Worm (Caenorhabditis elegans): Measurements from ENCODE around the gene gro-1.

Gene gro-1

DNA sequence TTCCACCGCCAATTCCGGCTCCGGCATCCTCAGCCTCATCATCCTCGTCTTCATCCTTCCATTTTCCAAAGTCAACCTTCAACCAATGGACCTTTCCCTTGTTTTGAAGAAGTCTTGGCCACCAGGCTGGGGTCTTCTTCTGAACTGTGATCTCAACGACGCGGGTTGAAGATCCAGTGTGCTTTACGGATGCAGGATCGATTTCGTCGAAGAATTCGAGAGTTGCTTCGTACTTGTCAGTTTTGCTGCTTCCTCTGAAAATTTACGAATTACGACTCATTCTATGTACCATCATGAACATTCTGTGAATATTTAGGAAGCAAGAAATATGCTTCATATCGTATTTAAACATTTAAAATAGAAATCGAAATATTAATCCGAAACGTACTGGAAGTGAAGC, 9.3 kb downstream of the gro-1 start:
- TF ChIP-seq ama-1 (optimal IDR thresholded peaks at IDR 0.05) (peak; percentile 15), nhr-21 (tag; optimal IDR thresholded peaks at IDR 0.05) (no peak), nhr-129 (tag; optimal IDR thresholded peaks at IDR 0.05) (peak; percentile 15), crh-2 (tag; optimal IDR thresholded peaks at IDR 0.05) (no peak), elt-1 (tag; optimal IDR thresholded peaks at IDR 0.05) (no peak), elt-3 (tag; optimal IDR thresholded peaks at IDR 0.05) (no peak), ceh-16 (tag; optimal IDR thresholded peaks at IDR 0.05) (no peak), unc-62 (GFP tag; optimal IDR thresholded peaks at IDR 0.05) (no peak), snpc-4 (tag; optimal IDR thresholded peaks at IDR 0.05) (no peak), lin-39 (tag; optimal IDR thresholded peaks at IDR 0.05) (no peak), F13H6.1 (tag; optimal IDR thresholded peaks at IDR 0.05) (no peak), egl-27 (tag; optimal IDR thresholded peaks at IDR 0.05) (no peak), unc-55 (GFP tag; optimal IDR thresholded peaks at IDR 0.05) (no peak)

DNA sequence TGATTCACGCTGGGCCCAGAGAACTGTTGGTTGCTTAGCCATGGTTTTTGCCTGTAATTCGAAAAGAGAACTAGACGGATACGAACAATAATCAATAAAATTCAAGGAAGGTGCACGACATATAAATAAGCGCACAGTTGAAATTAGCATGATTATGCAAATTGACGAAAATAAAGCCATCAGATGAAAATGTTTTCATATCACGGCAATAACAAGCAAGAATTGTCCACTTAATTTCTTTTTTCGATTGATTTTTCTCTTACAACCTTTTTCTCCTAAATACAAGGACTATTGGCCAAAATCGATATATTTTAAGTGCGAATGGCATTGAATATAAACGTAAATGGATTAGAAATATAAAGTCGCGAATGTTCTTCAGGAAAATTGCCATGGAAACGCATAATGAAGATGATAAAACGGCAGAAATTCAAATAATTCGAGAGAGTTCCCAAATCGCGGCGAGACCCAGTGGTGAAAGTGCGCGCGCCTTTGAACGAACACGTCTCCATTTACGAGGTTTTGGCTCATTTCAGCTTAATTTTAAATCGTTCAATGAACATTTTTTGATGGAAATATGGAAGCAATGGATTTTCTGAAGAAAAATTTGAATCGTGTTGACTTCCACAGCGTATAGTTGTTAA, 9.9 kb downstream of the gro-1 start, which contains the start of the genes daf-41 and toc-1:
daf-41 (minus strand) TSS at position 51 of the 641 bp plus-strand sequence.
toc-1 (plus strand) TSS at position 537 of the 641 bp plus-strand sequence.
- TF ChIP-seq ceh-82 (tag; optimal IDR thresholded peaks at IDR 0.05) = no peak
- peak; percentile 68 for TF ChIP-seq lin-11 (tag; optimal IDR thresholded peaks at IDR 0.05)
- no peak for TF ChIP-seq nhr-11 (tag; optimal IDR thresholded peaks at IDR 0.05)
- TF ChIP-seq crh-2 (tag; optimal IDR thresholded peaks at IDR 0.05) = peak; percentile 55
- TF ChIP-seq fos-1 (tag; optimal IDR thresholded peaks at IDR 0.05) = peak; percentile 23
- peak; percentile 66 for TF ChIP-seq unc-55 (GFP tag; optimal IDR thresholded peaks at IDR 0.05)
- peak; percentile 82 for TF ChIP-seq C34F6.9 (tag; optimal IDR thresholded peaks at IDR 0.05)
- peak; percentile 3 for TF ChIP-seq nhr-25 (tag; optimal IDR thresholded peaks at IDR 0.05)
- no peak for TF ChIP-seq nhr-77 (tag; optimal IDR thresholded peaks at IDR 0.05)
- TF ChIP-seq lsy-2 (tag; optimal IDR thresholded peaks at IDR 0.05) = peak in 1 of 2 experiments; percentile 73
- peak; percentile 11 for TF ChIP-seq gmeb-1 (tag; optimal IDR thresholded peaks at IDR 0.05)
- TF ChIP-seq peb-1 (tag; optimal IDR thresholded peaks at IDR 0.05) = no peak
- TF ChIP-seq lin-39 (tag; optimal IDR thresholded peaks at IDR 0.05) = no peak
- no peak for TF ChIP-seq elt-3 (tag; optimal IDR thresholded peaks at IDR 0.05)
- TF ChIP-seq nhr-129 (tag; optimal IDR thresholded peaks at IDR 0.05) = peak; percentile 31
- TF ChIP-seq ama-1 (optimal IDR thresholded peaks at IDR 0.05) = no peak
- TF ChIP-seq F13H6.1 (tag; optimal IDR thresholded peaks at IDR 0.05) = peak; percentile 4
- TF ChIP-seq nhr-237 (tag; optimal IDR thresholded peaks at IDR 0.05) = no peak
- peak; percentile 62 for TF ChIP-seq lin-13 (GFP tag; optimal IDR thresholded peaks at IDR 0.05)
- TF ChIP-seq ceh-16 (tag; optimal IDR thresholded peaks at IDR 0.05) = no peak
- TF ChIP-seq ztf-4 (tag; optimal IDR thresholded peaks at IDR 0.05) = peak; percentile 30
- no peak for TF ChIP-seq skn-1 (tag; optimal IDR thresholded peaks at IDR 0.05)

DNA sequence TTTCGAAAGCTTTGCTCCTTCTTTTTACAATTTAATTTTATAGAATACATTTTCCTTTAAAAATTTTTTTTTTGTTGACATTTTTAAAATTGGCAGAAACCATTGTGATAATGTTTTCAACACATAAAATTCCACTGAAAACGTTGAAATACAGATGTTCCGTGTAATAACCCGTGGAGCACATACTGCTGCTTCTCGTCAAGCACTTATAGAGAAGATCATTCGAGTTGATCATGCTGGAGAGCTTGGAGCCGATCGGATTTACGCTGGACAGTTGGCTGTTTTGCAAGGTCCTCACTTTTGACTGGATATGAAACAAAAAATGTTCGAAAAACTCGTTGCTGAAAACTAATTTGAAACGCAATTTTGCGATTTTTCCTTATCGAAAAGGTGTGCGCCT, 12.8 kb downstream of the gro-1 start, which contains the start of gene clk-1:
clk-1 (plus strand) TSS at position 155 of the 400 bp plus-strand sequence.
- TF ChIP-seq blmp-1 (tag; optimal IDR thresholded peaks at IDR 0.05; ENCODE audit: insufficient read depth) (no peak), nhr-77 (tag; optimal IDR thresholded peaks at IDR 0.05) (no peak)

DNA sequence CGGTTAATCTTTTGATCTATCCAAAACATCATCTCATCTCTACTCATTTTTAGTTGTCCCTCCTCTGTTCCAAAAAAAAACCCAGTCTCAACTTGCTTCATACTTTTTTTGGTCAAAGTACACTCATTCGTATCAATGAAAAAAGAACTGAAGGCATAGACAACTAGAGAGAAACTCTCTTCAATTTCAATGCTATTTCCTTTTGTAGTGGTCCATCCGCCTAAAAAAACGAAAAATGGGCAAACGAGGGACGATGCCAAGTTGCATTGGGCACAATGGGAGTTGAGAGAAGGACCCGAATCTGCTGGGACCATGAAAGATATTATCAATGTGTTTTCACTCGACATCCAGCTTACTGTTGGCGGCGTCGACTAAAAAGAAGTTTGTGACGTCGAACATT, 15.3 kb downstream of the gro-1 start:
- TF ChIP-seq unc-55 (GFP tag; optimal IDR thresholded peaks at IDR 0.05) = peak; percentile 14
- no peak for TF ChIP-seq nhr-77 (tag; optimal IDR thresholded peaks at IDR 0.05)
- peak in 1 of 2 experiments; percentile 46 for TF ChIP-seq lsy-2 (tag; optimal IDR thresholded peaks at IDR 0.05)
- peak; percentile 17 for TF ChIP-seq crh-2 (tag; optimal IDR thresholded peaks at IDR 0.05)
- peak; percentile 34 for TF ChIP-seq egl-27 (tag; optimal IDR thresholded peaks at IDR 0.05)
- no peak for TF ChIP-seq peb-1 (tag; optimal IDR thresholded peaks at IDR 0.05)
- no peak for TF ChIP-seq ama-1 (optimal IDR thresholded peaks at IDR 0.05)
- TF ChIP-seq ceh-82 (tag; optimal IDR thresholded peaks at IDR 0.05) = no peak
- peak; percentile 14 for TF ChIP-seq sma-9 (GFP tag; optimal IDR thresholded peaks at IDR 0.05)
- no peak for TF ChIP-seq sma-9 (tag; optimal IDR thresholded peaks at IDR 0.05)
- no peak for TF ChIP-seq elt-1 (tag; optimal IDR thresholded peaks at IDR 0.05)
- peak; percentile 43 for TF ChIP-seq nhr-129 (tag; optimal IDR thresholded peaks at IDR 0.05)
- TF ChIP-seq C34F6.9 (tag; optimal IDR thresholded peaks at IDR 0.05) = peak; percentile 31
- TF ChIP-seq F13H6.1 (tag; optimal IDR thresholded peaks at IDR 0.05) = no peak
- TF ChIP-seq snpc-4 (tag; optimal IDR thresholded peaks at IDR 0.05) = no peak

DNA sequence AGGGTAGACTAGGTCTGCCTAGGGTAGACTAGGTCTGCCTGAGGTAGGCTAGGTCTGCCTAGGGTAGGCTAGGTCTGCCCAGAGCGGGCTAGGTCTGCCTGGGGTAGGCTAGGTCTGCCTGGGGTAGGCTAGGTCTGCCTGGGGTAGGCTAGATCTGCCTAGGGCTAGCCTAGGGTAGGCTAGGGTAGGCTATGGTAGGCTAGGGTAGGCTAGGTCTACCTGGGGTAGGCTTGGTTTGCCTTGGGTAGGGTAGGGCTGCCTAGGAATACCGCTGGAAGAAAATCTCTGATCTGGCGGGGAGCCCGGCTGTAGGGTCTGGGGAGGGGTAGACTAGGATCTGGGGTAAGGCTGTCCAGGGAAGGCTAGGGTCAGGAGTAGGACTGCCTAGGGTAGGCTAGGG, 20.6 kb downstream of the gro-1 start:
- TF ChIP-seq unc-62 (GFP tag; optimal IDR thresholded peaks at IDR 0.05) (no peak), ZK546.5 (tag; optimal IDR thresholded peaks at IDR 0.05) (no peak), mab-5 (tag; optimal IDR thresholded peaks at IDR 0.05) (no peak), ceh-16 (tag; optimal IDR thresholded peaks at IDR 0.05) (no peak), mbf-1 (tag; optimal IDR thresholded peaks at IDR 0.05) (no peak), blmp-1 (tag; optimal IDR thresholded peaks at IDR 0.05; ENCODE audit: insufficient read depth) (no peak), crh-2 (tag; optimal IDR thresholded peaks at IDR 0.05) (no peak), egl-27 (tag; optimal IDR thresholded peaks at IDR 0.05) (no peak), nhr-25 (tag; optimal IDR thresholded peaks at IDR 0.05) (no peak), sma-3 (GFP tag; optimal IDR thresholded peaks at IDR 0.05) (no peak), nhr-237 (tag; optimal IDR thresholded peaks at IDR 0.05) (no peak), alr-1 (tag; optimal IDR thresholded peaks at IDR 0.05) (no peak), ceh-82 (tag; optimal IDR thresholded peaks at IDR 0.05) (no peak), dmd-4 (tag; optimal IDR thresholded peaks at IDR 0.05) (no peak), elt-3 (tag; optimal IDR thresholded peaks at IDR 0.05) (no peak), peb-1 (tag; optimal IDR thresholded peaks at IDR 0.05) (no peak)

Measured in whole organism, L2 larva.